Fruit fly (Drosophila melanogaster) whole organism, embryonic: ENCODE measurements around the gene Jhbp3.
A peak's percentile ranks its signal among the peaks of the same experiment; 100 is the strongest.

ENCODE experiments used
- ATbp ChIP-seq: fragments of 200-800 bp; sonication (Bioruptor generic); optimal IDR thresholded peaks from 2 replicates; lab custom pipeline; 2017; ENCODE audit warnings: missing biosample characterization, mild to moderate bottlenecking, missing genetic modification characterization, missing genetic modification reagents
- Bgb ChIP-seq: fragments of 200-800 bp; sonication (Bioruptor generic); IDR thresholded peaks from 2 replicates; pipeline ENCODE4 v1.3.6; 2022; ENCODE audit warnings: missing biosample characterization, missing genetic modification characterization; ENCODE audit not compliant: partially characterized antibody
- Bteb2 ChIP-seq: fragments of 200-800 bp; sonication (Bioruptor generic); optimal IDR thresholded peaks from 2 replicates; lab custom pipeline; 2016; ENCODE audit warnings: missing biosample characterization, missing genetic modification characterization
- CG10543 ChIP-seq: fragments of 200-800 bp; sonication (Bioruptor generic); optimal IDR thresholded peaks from 3 replicates; lab custom pipeline; 2017; ENCODE audit warnings: missing biosample characterization, mild to moderate bottlenecking, missing genetic modification characterization, moderate library complexity
- CG12299 ChIP-seq: fragments of 200-800 bp; sonication (Bioruptor generic); optimal IDR thresholded peaks from 2 replicates; lab custom pipeline; 2018; ENCODE audit warnings: missing biosample characterization, mild to moderate bottlenecking, missing genetic modification characterization
- CG13296 ChIP-seq: fragments of 200-800 bp; sonication (Bioruptor generic); optimal IDR thresholded peaks from 3 replicates; lab custom pipeline; 2018; ENCODE audit warnings: missing biosample characterization, mild to moderate bottlenecking, missing genetic modification characterization
- CG14710 ChIP-seq: fragments of 200-800 bp; sonication (Bioruptor generic); optimal IDR thresholded peaks from 3 replicates; lab custom pipeline; 2019; ENCODE audit warnings: missing biosample characterization, mild to moderate bottlenecking, missing genetic modification characterization, moderate library complexity
- CG16863 ChIP-seq: fragments of 200-800 bp; sonication (Bioruptor generic); optimal IDR thresholded peaks from 3 replicates; lab custom pipeline; 2016; ENCODE audit warnings: missing biosample characterization, missing genetic modification characterization
- CG2712 ChIP-seq: fragments of 200-800 bp; optimal IDR thresholded peaks from 3 replicates; lab custom pipeline; 2019; ENCODE audit warnings: missing biosample characterization, mild to moderate bottlenecking, missing genetic modification characterization, moderate library complexity
- CG30020 ChIP-seq: fragments of 200-800 bp; optimal IDR thresholded peaks from 2 replicates; lab custom pipeline; 2019; ENCODE audit warnings: missing biosample characterization, mild to moderate bottlenecking, missing genetic modification characterization, moderate library complexity
- CG3065 ChIP-seq: fragments of 200-800 bp; sonication (Bioruptor generic); optimal IDR thresholded peaks from 2 replicates; lab custom pipeline; 2016; ENCODE audit warnings: missing biosample characterization, missing genetic modification characterization
- CG32772 ChIP-seq: fragments of 200-800 bp; sonication (Bioruptor generic); IDR thresholded peaks from 2 replicates; pipeline ENCODE4 v1.3.6; 2022; ENCODE audit warnings: missing biosample characterization, missing genetic modification characterization
- CG5180 ChIP-seq: fragments of 200-800 bp; sonication (Bioruptor generic); optimal IDR thresholded peaks from 3 replicates; lab custom pipeline; 2017; ENCODE audit warnings: missing biosample characterization, missing genetic modification characterization, mild to moderate bottlenecking, moderate library complexity, missing genetic modification reagents
- CG6175 ChIP-seq: fragments of 200-800 bp; sonication (Bioruptor generic); IDR thresholded peaks from 3 replicates; pipeline ENCODE4 v1.3.6; 2022; ENCODE audit warnings: missing biosample characterization, missing genetic modification characterization
- CG8478 ChIP-seq: fragments of >200 bp; optimal IDR thresholded peaks from 2 replicates; lab custom pipeline; 2018
- CG9609 ChIP-seq: fragments of 200-800 bp; sonication (Bioruptor generic); optimal IDR thresholded peaks from 3 replicates; lab custom pipeline; 2016; ENCODE audit warnings: missing biosample characterization, missing genetic modification characterization
- Deaf1 ChIP-seq: fragments of 200-800 bp; optimal IDR thresholded peaks from 3 replicates; lab custom pipeline; 2019; ENCODE audit warnings: missing biosample characterization, mild to moderate bottlenecking, missing genetic modification characterization, moderate library complexity
- Dll ChIP-seq: fragments of 200-800 bp; sonication (Bioruptor generic); IDR thresholded peaks from 4 replicates; pipeline ENCODE4 v1.3.6; 2022; ENCODE audit warnings: missing biosample characterization, missing genetic modification characterization; ENCODE audit not compliant: partially characterized antibody
- Dp ChIP-seq: fragments of 200-800 bp; sonication (Bioruptor generic); optimal IDR thresholded peaks from 2 replicates; lab custom pipeline; 2018; ENCODE audit warnings: missing biosample characterization, mild to moderate bottlenecking, missing genetic modification characterization, moderate library complexity
- Fer1 ChIP-seq: fragments of 200-800 bp; sonication (Bioruptor generic); optimal IDR thresholded peaks from 2 replicates; lab custom pipeline; 2017; ENCODE audit warnings: missing biosample characterization, mild to moderate bottlenecking, missing genetic modification characterization
- HLH4C ChIP-seq: fragments of 200-800 bp; sonication (Bioruptor generic); IDR thresholded peaks from 3 replicates; pipeline ENCODE4 v1.3.6; 2022; ENCODE audit warnings: missing biosample characterization, missing genetic modification characterization; ENCODE audit not compliant: partially characterized antibody
- Hey ChIP-seq: fragments of 200-800 bp; sonication (Bioruptor generic); optimal IDR thresholded peaks from 3 replicates; lab custom pipeline; 2018; ENCODE audit warnings: missing biosample characterization, mild to moderate bottlenecking, missing genetic modification characterization
- Hsf ChIP-seq: fragments of 200-800 bp; sonication (Bioruptor generic); optimal IDR thresholded peaks from 3 replicates; lab custom pipeline; 2016; ENCODE audit warnings: missing biosample characterization, missing genetic modification characterization
- NK7.1 ChIP-seq: fragments of 200-800 bp; sonication (Bioruptor generic); optimal IDR thresholded peaks from 3 replicates; lab custom pipeline; 2016; ENCODE audit warnings: missing biosample characterization, missing genetic modification characterization
- Nf-YC ChIP-seq: fragments of 200-800 bp; optimal IDR thresholded peaks from 3 replicates; lab custom pipeline; 2019; ENCODE audit warnings: missing biosample characterization, mild to moderate bottlenecking, missing genetic modification characterization, moderate library complexity
- PHDP ChIP-seq: fragments of 200-800 bp; sonication (Bioruptor generic); optimal IDR thresholded peaks from 3 replicates; lab custom pipeline; 2018; ENCODE audit warnings: missing biosample characterization, mild to moderate bottlenecking, missing genetic modification characterization, moderate library complexity
- Scr ChIP-seq: fragments of 200-800 bp; sonication (Bioruptor generic); IDR thresholded peaks from 2 replicates; pipeline ENCODE4 v1.3.6; 2022; ENCODE audit warnings: missing biosample characterization, missing genetic modification characterization; ENCODE audit not compliant: partially characterized antibody
- Spps ChIP-seq: fragments of 200-800 bp; sonication (Bioruptor generic); optimal IDR thresholded peaks from 2 replicates; lab custom pipeline; 2018; ENCODE audit warnings: missing biosample characterization, mild to moderate bottlenecking, missing genetic modification characterization
- TFAM ChIP-seq: fragments of 200-800 bp; sonication (Bioruptor generic); optimal IDR thresholded peaks from 2 replicates; lab custom pipeline; 2017; ENCODE audit warnings: missing biosample characterization, missing genetic modification characterization, inconsistent platforms
- al ChIP-seq: fragments of 200-800 bp; sonication (Bioruptor generic); IDR thresholded peaks from 2 replicates; pipeline ENCODE4 v1.3.6; 2022; ENCODE audit warnings: missing biosample characterization, missing genetic modification characterization
- aop ChIP-seq: fragments of 200-800 bp; sonication (Bioruptor generic); IDR thresholded peaks from 2 replicates; pipeline ENCODE4 v1.3.6; 2022; ENCODE audit warnings: missing biosample characterization, missing genetic modification characterization
- ash1 ChIP-seq: fragments of 200-800 bp; sonication (Bioruptor generic); optimal IDR thresholded peaks from 2 replicates; lab custom pipeline; 2018; ENCODE audit warnings: missing biosample characterization, mild to moderate bottlenecking, missing genetic modification characterization
- chm ChIP-seq: fragments of 200-800 bp; sonication (Bioruptor generic); IDR thresholded peaks from 2 replicates; pipeline ENCODE4 v1.3.6; 2022; ENCODE audit warnings: missing biosample characterization, missing genetic modification characterization
- cwo ChIP-seq: fragments of 200-800 bp; sonication (Bioruptor generic); optimal IDR thresholded peaks from 3 replicates; lab custom pipeline; 2017; ENCODE audit warnings: missing biosample characterization, missing genetic modification characterization, mild to moderate bottlenecking, moderate library complexity, missing genetic modification reagents
- dysf ChIP-seq: fragments of 200-800 bp; sonication (Bioruptor generic); IDR thresholded peaks from 3 replicates; pipeline ENCODE4 v1.3.6; 2022; ENCODE audit warnings: missing biosample characterization, missing genetic modification characterization
- eyg ChIP-seq: fragments of 200-800 bp; sonication (Bioruptor generic); optimal IDR thresholded peaks from 3 replicates; lab custom pipeline; 2016; ENCODE audit warnings: missing biosample characterization, missing genetic modification characterization
- fd96Cb ChIP-seq: fragments of 200-800 bp; sonication (Bioruptor generic); optimal IDR thresholded peaks from 2 replicates; lab custom pipeline; 2018; ENCODE audit warnings: missing biosample characterization, mild to moderate bottlenecking, missing genetic modification characterization, moderate library complexity
- her ChIP-seq: fragments of 200-800 bp; sonication (Bioruptor generic); optimal IDR thresholded peaks from 2 replicates; lab custom pipeline; 2016; ENCODE audit warnings: missing biosample characterization, missing genetic modification characterization
- lilli ChIP-seq: fragments of 200-800 bp; sonication (Bioruptor generic); optimal IDR thresholded peaks from 3 replicates; lab custom pipeline; 2016; ENCODE audit warnings: missing biosample characterization, missing genetic modification characterization
- nau ChIP-seq: fragments of 200-800 bp; sonication (Bioruptor generic); optimal IDR thresholded peaks from 3 replicates; lab custom pipeline; 2017; ENCODE audit warnings: missing biosample characterization, mild to moderate bottlenecking, missing genetic modification characterization, missing genetic modification reagents
- nom ChIP-seq: fragments of 200-800 bp; sonication (Bioruptor generic); optimal IDR thresholded peaks from 2 replicates; lab custom pipeline; 2017; ENCODE audit warnings: missing biosample characterization, missing genetic modification characterization, mild to moderate bottlenecking, moderate library complexity, missing genetic modification reagents
- onecut ChIP-seq: fragments of 200-800 bp; sonication (Bioruptor generic); IDR thresholded peaks from 2 replicates; pipeline ENCODE4 v1.3.6; 2022; ENCODE audit warnings: missing biosample characterization, missing genetic modification characterization
- phol ChIP-seq: fragments of 200-800 bp; sonication (Bioruptor generic); optimal IDR thresholded peaks from 3 replicates; lab custom pipeline; 2018; ENCODE audit warnings: missing biosample characterization, mild to moderate bottlenecking, missing genetic modification characterization, moderate library complexity
- pros ChIP-seq: fragments of 200-800 bp; sonication (Bioruptor generic); optimal IDR thresholded peaks from 3 replicates; lab custom pipeline; 2019; ENCODE audit warnings: missing biosample characterization, mild to moderate bottlenecking, missing genetic modification characterization, moderate library complexity
- pum ChIP-seq: fragments of 200-800 bp; sonication (Bioruptor generic); optimal IDR thresholded peaks from 2 replicates; lab custom pipeline; 2016; ENCODE audit warnings: missing biosample characterization, missing genetic modification characterization
- ro ChIP-seq: fragments of 200-800 bp; sonication (Bioruptor generic); IDR thresholded peaks from 2 replicates; pipeline ENCODE4 v1.3.6; 2022; ENCODE audit warnings: missing biosample characterization, missing genetic modification characterization
- stc ChIP-seq: fragments of 200-800 bp; sonication (Bioruptor generic); IDR thresholded peaks from 2 replicates; pipeline ENCODE4 v1.3.6; 2022; ENCODE audit warnings: missing biosample characterization, missing genetic modification characterization
- tap ChIP-seq: fragments of 200-800 bp; optimal IDR thresholded peaks from 3 replicates; lab custom pipeline; 2019; ENCODE audit warnings: missing biosample characterization, mild to moderate bottlenecking, missing genetic modification characterization, moderate library complexity
- unc-4 ChIP-seq: fragments of 200-800 bp; sonication (Bioruptor generic); IDR thresholded peaks from 2 replicates; pipeline ENCODE4 v1.3.6; 2022; ENCODE audit warnings: missing biosample characterization, missing genetic modification characterization; ENCODE audit not compliant: partially characterized antibody
- zen2 ChIP-seq: fragments of 200-800 bp; sonication (Bioruptor generic); IDR thresholded peaks from 3 replicates; pipeline ENCODE4 v1.3.6; 2022; ENCODE audit warnings: missing biosample characterization, missing genetic modification characterization; ENCODE audit not compliant: partially characterized antibody
- zfh1 ChIP-seq: fragments of 200-800 bp; sonication (Bioruptor generic); IDR thresholded peaks from 3 replicates; pipeline ENCODE4 v1.3.6; 2022; ENCODE audit warnings: missing biosample characterization, missing genetic modification characterization

Jhbp3 gene

DNA sequence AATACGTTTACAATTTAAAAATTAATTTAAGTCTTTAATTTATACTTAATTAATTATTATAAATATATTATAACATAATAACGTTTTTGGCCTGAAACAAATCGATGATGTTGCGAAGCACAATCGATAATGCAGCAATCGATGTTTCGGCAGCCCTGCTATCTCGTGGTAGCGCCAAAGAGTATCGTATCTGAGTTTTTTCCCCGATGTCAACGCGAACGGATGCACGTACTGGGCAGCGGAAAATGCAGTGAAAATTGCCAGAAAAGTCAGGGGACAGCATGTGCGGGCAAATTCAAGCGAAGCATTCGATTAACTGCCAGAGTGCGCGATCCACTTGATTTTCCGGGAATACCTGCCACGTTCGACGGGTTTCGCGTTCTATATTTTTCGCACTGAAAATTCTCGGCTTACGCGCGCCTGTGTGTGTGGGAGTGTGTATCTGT is 44.7 kb downstream of the Jhbp3 start, which contains the start of gene Cdep (continued):
- peak; percentile 51 for TF ChIP-seq phol (tag; lab: Kevin White, UChicago)
- TF ChIP-seq Nf-YC, result peak; percentile 65
- peak; percentile 20 for TF ChIP-seq lilli (GFP tag; lab: Kevin White, UChicago)
- peak; percentile 93 for TF ChIP-seq unc-4 (GFP tag; lab: Robert Waterston, UW)
- peak; percentile 63 for TF ChIP-seq CG13296 (GFP tag; lab: Kevin White, UChicago)
- peak; percentile 36 for TF ChIP-seq PHDP (tag; lab: Kevin White, UChicago)
- TF ChIP-seq Bteb2, result no peak
- no peak for TF ChIP-seq CG9609 (GFP tag; lab: Kevin White, UChicago)
- TF ChIP-seq TFAM (GFP tag; lab: Kevin White, UChicago), result no peak
- no peak for TF ChIP-seq CG32772 (GFP tag; lab: Robert Waterston, UW)
- TF ChIP-seq CG8478 (lab: Kevin White, UChicago), result no peak
- TF ChIP-seq Dll (GFP tag; lab: Robert Waterston, UW), result peak; percentile 97
- peak; percentile 51 for TF ChIP-seq tap
- TF ChIP-seq Dp (GFP tag; lab: Kevin White, UChicago), result peak; percentile 69
- peak; percentile 96 for TF ChIP-seq HLH4C
- TF ChIP-seq ash1, result no peak
- no peak for TF ChIP-seq nau (GFP tag; lab: Kevin White, UChicago)
- TF ChIP-seq CG12299 (tag; lab: Kevin White, UChicago), result peak; percentile 59
- no peak for TF ChIP-seq pros (GFP tag; lab: Kevin White, UChicago)
- TF ChIP-seq Fer1 (GFP tag; lab: Kevin White, UChicago), result peak; percentile 45
- TF ChIP-seq CG10543, result peak; percentile 56
- no peak for TF ChIP-seq al (GFP tag; lab: Robert Waterston, UW)
- TF ChIP-seq CG5180 (GFP tag; lab: Kevin White, UChicago), result no peak
- peak; percentile 54 for TF ChIP-seq Deaf1 (tag; lab: Kevin White, UChicago)
- peak; percentile 45 for TF ChIP-seq her (GFP tag; lab: Kevin White, UChicago)
- TF ChIP-seq Hsf (GFP tag; lab: Kevin White, UChicago), result peak; percentile 7
- no peak for TF ChIP-seq CG3065 (GFP tag; lab: Kevin White, UChicago)
- TF ChIP-seq dysf (GFP tag; lab: Robert Waterston, UW), result peak; percentile 31; the same call in 2 of the 3 replicates
- TF ChIP-seq Hey (tag; lab: Kevin White, UChicago), result no peak
- TF ChIP-seq fd96Cb (tag; lab: Kevin White, UChicago), result peak; percentile 12
- no peak for TF ChIP-seq aop (GFP tag; lab: Robert Waterston, UW)
- TF ChIP-seq CG2712, result peak; percentile 69
- TF ChIP-seq eyg (GFP tag; lab: Kevin White, UChicago), result no peak
- no peak for TF ChIP-seq CG6175 (GFP tag; lab: Robert Waterston, UW)
- peak; percentile 95 for TF ChIP-seq Scr (GFP tag; lab: Robert Waterston, UW)
- peak; percentile 65 for TF ChIP-seq CG14710 (tag; lab: Kevin White, UChicago)
- peak; percentile 27 for TF ChIP-seq Spps
- peak; percentile 8 for TF ChIP-seq ATbp (GFP tag; lab: Kevin White, UChicago)
- peak; percentile 50 for TF ChIP-seq nom (GFP tag; lab: Kevin White, UChicago)
- TF ChIP-seq ro (GFP tag; lab: Robert Waterston, UW), result no peak
- no peak for TF ChIP-seq cwo
- peak; percentile 86 for TF ChIP-seq onecut (GFP tag; lab: Robert Waterston, UW)
- peak; percentile 95 for TF ChIP-seq Bgb (GFP tag; lab: Robert Waterston, UW)
- TF ChIP-seq NK7.1 (GFP tag; lab: Kevin White, UChicago), result no peak
- peak; percentile 92 for TF ChIP-seq zen2 (GFP tag; lab: Robert Waterston, UW)
- peak; percentile 59; the same call in 1 of the 2 replicates for TF ChIP-seq chm (GFP tag; lab: Robert Waterston, UW)
- no peak for TF ChIP-seq pum (GFP tag; lab: Kevin White, UChicago)
- no peak for TF ChIP-seq CG16863 (GFP tag; lab: Kevin White, UChicago)
- peak; percentile 57 for TF ChIP-seq CG30020 (tag; lab: Kevin White, UChicago)
- peak; percentile 63; the same call in 2 of the 3 replicates for TF ChIP-seq zfh1 (GFP tag; lab: Robert Waterston, UW)
- no peak for TF ChIP-seq stc (GFP tag; lab: Robert Waterston, UW)
